Fruit fly (Drosophila melanogaster) whole organism, pupa: ENCODE data around the gene CG5835.

ENCODE experiments used
- CG10348 ChIP-seq: fragments of 200-800 bp; sonication (Bioruptor generic); IDR thresholded peaks from 2 replicates; pipeline ENCODE4 v1.3.6; 2022; ENCODE audit warnings: missing biosample characterization, missing genetic modification characterization
- CG12605 ChIP-seq: fragments of 200-800 bp; sonication (Bioruptor generic); IDR thresholded peaks from 2 replicates; pipeline ENCODE4 v1.3.6; 2022; ENCODE audit warnings: missing biosample characterization, missing genetic modification characterization
- CG13204 ChIP-seq: fragments of 200-800 bp; sonication (Bioruptor generic); optimal IDR thresholded peaks from 2 replicates; lab custom pipeline; 2018; ENCODE audit warnings: missing biosample characterization, mild to moderate bottlenecking, missing genetic modification characterization, moderate library complexity
- CG14655 ChIP-seq: fragments of 200-800 bp; sonication (Bioruptor generic); optimal IDR thresholded peaks from 3 replicates; lab custom pipeline; 2017; ENCODE audit warnings: mild to moderate bottlenecking, missing biosample characterization, missing genetic modification reagents, missing genetic modification characterization
- CG15710 ChIP-seq: fragments of 200-800 bp; sonication (Bioruptor generic); optimal IDR thresholded peaks from 2 replicates; lab custom pipeline; 2018; ENCODE audit warnings: missing biosample characterization, mild to moderate bottlenecking, missing genetic modification characterization, moderate library complexity
- CG17806 ChIP-seq: fragments of 200-800 bp; sonication (Bioruptor generic); optimal IDR thresholded peaks from 2 replicates; lab custom pipeline; 2018; ENCODE audit warnings: missing biosample characterization, mild to moderate bottlenecking, missing genetic modification characterization, moderate library complexity
- CG32121 ChIP-seq: fragments of 200-800 bp; sonication (Bioruptor generic); IDR thresholded peaks from 2 replicates; pipeline ENCODE4 v1.3.6; 2022; ENCODE audit warnings: missing biosample characterization, missing genetic modification characterization
- CG34367 ChIP-seq: fragments of 200-800 bp; sonication (Bioruptor generic); optimal IDR thresholded peaks from 2 replicates; lab custom pipeline; 2018; ENCODE audit warnings: missing biosample characterization, mild to moderate bottlenecking, missing genetic modification characterization
- CG4496 ChIP-seq: fragments of 200-800 bp; sonication (Bioruptor generic); IDR thresholded peaks from 3 replicates; pipeline ENCODE4 v1.3.6; 2022; ENCODE audit warnings: missing biosample characterization, missing genetic modification characterization
- CG8159 ChIP-seq: fragments of 200-800 bp; sonication (Bioruptor generic); optimal IDR thresholded peaks from 3 replicates; lab custom pipeline; 2018; ENCODE audit warnings: missing biosample characterization, mild to moderate bottlenecking, missing genetic modification characterization, moderate library complexity
- CG8301 ChIP-seq: fragments of 200-800 bp; sonication (Bioruptor generic); optimal IDR thresholded peaks from 2 replicates; lab custom pipeline; 2018; ENCODE audit warnings: missing biosample characterization, mild to moderate bottlenecking, missing genetic modification characterization
- CG9948 ChIP-seq: fragments of 200-800 bp; sonication (Bioruptor generic); optimal IDR thresholded peaks from 2 replicates; lab custom pipeline; 2018; ENCODE audit warnings: missing biosample characterization, mild to moderate bottlenecking, missing genetic modification characterization, moderate library complexity
- D1 ChIP-seq: fragments of 200-800 bp; sonication (Bioruptor generic); optimal IDR thresholded peaks from 2 replicates; lab custom pipeline; 2018; ENCODE audit warnings: missing biosample characterization, mild to moderate bottlenecking, missing genetic modification characterization, moderate library complexity
- EcR ChIP-seq: fragments of 200-800 bp; sonication (Bioruptor generic); optimal IDR thresholded peaks from 3 replicates; lab custom pipeline; 2019; ENCODE audit warnings: missing biosample characterization, missing genetic modification characterization, mild to moderate bottlenecking, moderate library complexity, missing genetic modification reagents
- Ets98B ChIP-seq: fragments of 200-800 bp; sonication (Bioruptor generic); IDR thresholded peaks from 2 replicates; pipeline ENCODE4 v1.3.6; 2022; ENCODE audit warnings: missing biosample characterization, missing genetic modification characterization
- Pif1A ChIP-seq: fragments of 200-800 bp; sonication (Bioruptor generic); optimal IDR thresholded peaks from 3 replicates; lab custom pipeline; 2016; ENCODE audit warnings: missing biosample characterization, missing genetic modification characterization
- Pif1B ChIP-seq: fragments of 200-800 bp; sonication (Bioruptor generic); optimal IDR thresholded peaks from 3 replicates; lab custom pipeline; 2016; ENCODE audit warnings: missing biosample characterization, missing genetic modification characterization
- Snoo ChIP-seq: fragments of 200-800 bp; sonication (Bioruptor generic); optimal IDR thresholded peaks from 3 replicates; lab custom pipeline; 2017; ENCODE audit warnings: missing biosample characterization, mild to moderate bottlenecking, missing genetic modification characterization, inconsistent platforms
- fd96Ca ChIP-seq: fragments of 200-800 bp; sonication (Bioruptor generic); IDR thresholded peaks from 3 replicates; pipeline ENCODE4 v1.3.6; 2022; ENCODE audit warnings: missing biosample characterization, missing genetic modification characterization
- gl ChIP-seq: fragments of 200-800 bp; sonication (Bioruptor generic); optimal IDR thresholded peaks from 2 replicates; lab custom pipeline; 2018; ENCODE audit warnings: missing biosample characterization, mild to moderate bottlenecking, missing genetic modification characterization
- rn ChIP-seq: fragments of 200-800 bp; sonication (Bioruptor generic); IDR thresholded peaks from 2 replicates; pipeline ENCODE4 v1.3.6; 2022; ENCODE audit warnings: missing biosample characterization, missing genetic modification characterization

Gene CG5835

DNA sequence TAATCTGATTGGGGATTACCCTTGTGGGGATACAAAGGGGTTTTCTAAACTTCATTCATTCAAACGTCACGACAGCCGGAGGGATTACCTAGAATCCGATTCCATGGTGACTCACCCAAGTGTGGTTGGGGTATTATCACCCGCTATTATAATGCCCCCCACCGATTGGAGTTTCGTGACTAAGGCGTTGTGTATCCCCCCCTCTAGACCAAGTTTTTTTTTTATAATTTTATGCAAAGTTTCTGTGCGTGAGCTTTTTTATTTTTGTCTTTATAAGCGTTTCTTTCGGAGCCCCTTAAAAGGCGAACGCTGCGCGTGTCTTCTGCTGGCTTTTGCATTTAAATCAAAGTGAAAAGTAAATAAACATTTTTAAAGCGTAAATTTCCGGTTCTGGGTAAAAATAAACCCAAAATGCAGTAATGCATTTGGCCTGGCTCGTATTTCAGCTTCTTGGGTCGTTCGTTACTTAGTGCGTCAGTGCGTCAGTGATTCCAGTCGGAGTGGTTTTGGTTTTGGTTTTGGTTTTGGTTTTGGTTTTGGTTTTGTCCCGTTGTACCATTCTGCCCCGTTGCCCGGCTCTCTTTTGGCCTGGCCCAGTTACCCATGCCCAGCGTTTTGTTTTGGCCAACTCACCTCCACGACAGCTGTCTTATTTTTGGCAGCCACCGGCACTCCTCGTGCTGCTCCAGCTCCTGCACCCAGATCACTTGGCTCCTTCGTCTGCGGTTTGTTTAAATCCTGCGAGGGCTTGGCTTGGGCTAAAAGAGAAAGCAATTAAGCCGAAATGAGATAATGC is 2.4 kb downstream of the CG5835 start:
- no peak for TF ChIP-seq CG14655 (GFP tag; lab: Kevin White, UChicago)
- TF ChIP-seq CG8159: no peak
- TF ChIP-seq Pif1B (GFP tag; lab: Kevin White, UChicago): no peak
- TF ChIP-seq rn: no peak
- no peak for TF ChIP-seq CG15710 (tag; lab: Kevin White, UChicago)
- no peak for TF ChIP-seq Ets98B (GFP tag; lab: Robert Waterston, UW)
- no peak for TF ChIP-seq fd96Ca (GFP tag; lab: Robert Waterston, UW)

DNA sequence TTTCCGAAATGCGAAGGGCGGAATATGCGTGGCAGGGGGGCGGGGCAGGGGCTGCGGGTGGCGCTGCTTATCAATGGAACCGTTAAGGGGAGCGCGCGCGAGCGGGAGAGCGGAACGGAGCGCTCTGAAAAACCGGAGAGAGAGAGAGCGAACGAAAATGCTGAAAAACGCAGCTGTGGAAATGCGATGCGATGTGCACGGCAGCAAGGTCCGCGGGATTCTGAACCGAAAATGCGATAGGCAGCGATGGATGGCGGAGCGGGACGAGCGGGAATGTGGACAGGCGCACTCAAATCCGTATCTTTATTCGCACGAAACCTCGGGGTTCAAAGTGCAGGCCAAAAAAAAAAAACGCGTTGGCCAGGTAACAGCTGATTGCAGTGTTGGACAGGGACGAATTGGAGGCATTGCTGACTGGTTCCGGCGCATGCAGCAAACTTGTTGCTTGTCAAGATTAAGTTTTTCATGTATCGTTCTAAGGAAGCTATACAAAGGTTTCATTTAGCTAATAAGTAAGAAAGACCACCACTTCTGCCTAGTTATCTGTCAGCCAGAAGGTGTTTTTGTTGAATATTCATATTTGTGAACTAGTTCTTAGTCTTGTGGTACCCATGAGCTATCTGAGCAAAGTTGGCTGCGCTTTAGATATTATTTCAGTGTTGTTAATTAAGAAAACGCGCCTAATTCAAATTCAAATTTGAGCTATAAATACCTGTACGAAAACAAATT is 5.8 kb downstream of the CG5835 start, which contains the start of gene Ppcs:
Gene Ppcs (minus strand): TSS at position 400 of the 729 bp plus-strand sequence.
- TF ChIP-seq CG8301: peak; percentile 76
- TF ChIP-seq EcR: peak; percentile 27
- TF ChIP-seq fd96Ca (GFP tag; lab: Robert Waterston, UW): peak; percentile 74
- peak; percentile 82 for TF ChIP-seq CG32121 (GFP tag; lab: Robert Waterston, UW)
- peak; percentile 89 for TF ChIP-seq CG12605 (GFP tag; lab: Robert Waterston, UW)
- TF ChIP-seq CG4496: peak; percentile 90
- TF ChIP-seq rn: no peak
- TF ChIP-seq CG10348 (GFP tag; lab: Robert Waterston, UW): 0 out of 2 replicates have a peak, but pooled peaks have one; percentile 7
- TF ChIP-seq CG14655 (GFP tag; lab: Kevin White, UChicago): peak; percentile 82
- peak; percentile 92 for TF ChIP-seq CG13204
- TF ChIP-seq gl: peak; percentile 94
- peak; percentile 40 for TF ChIP-seq CG17806 (tag; lab: Kevin White, UChicago)
- TF ChIP-seq CG15710 (tag; lab: Kevin White, UChicago): peak; percentile 48
- TF ChIP-seq CG9948: peak; percentile 37
- TF ChIP-seq Pif1B (GFP tag; lab: Kevin White, UChicago): peak; percentile 84
- peak; percentile 87 for TF ChIP-seq Pif1A
- peak; percentile 81; the same call in 1 of the 2 replicates for TF ChIP-seq Ets98B (GFP tag; lab: Robert Waterston, UW)
- TF ChIP-seq CG34367: peak; percentile 40
- TF ChIP-seq CG8159: peak; percentile 63
- TF ChIP-seq D1: no peak
- peak; percentile 77 for TF ChIP-seq Snoo (tag; lab: Kevin White, UChicago)

DNA sequence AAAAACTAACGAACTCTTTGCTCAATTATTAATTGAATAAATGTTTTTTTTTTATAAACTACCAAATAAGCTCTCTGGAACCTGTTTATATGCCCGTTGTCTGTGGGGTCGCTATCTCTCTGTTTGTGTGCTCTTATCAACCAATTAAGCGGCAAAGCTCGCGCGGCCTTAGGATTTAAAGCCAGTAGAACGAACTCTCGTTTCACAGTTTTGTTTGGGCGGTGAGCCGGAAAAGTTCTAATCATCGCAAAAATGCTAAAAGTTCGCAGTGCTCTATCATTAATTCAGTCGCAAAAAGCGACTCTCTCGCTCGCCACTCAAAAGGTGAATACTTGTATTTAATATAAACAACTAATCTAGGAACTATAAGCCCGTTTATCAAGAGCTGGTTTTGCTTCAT is 18.5 kb downstream of the CG5835 start, which contains the start of gene Cyp12a4:
Gene Cyp12a4 (plus strand): TSS at position 202 of the 400 bp plus-strand sequence.
- TF ChIP-seq CG8159 (no peak), rn (no peak), CG17806 (tag; lab: Kevin White, UChicago) (no peak), fd96Ca (GFP tag; lab: Robert Waterston, UW) (no peak), CG9948 (no peak), CG12605 (GFP tag; lab: Robert Waterston, UW) (no peak), CG14655 (GFP tag; lab: Kevin White, UChicago) (no peak), Pif1B (GFP tag; lab: Kevin White, UChicago) (no peak), D1 (no peak)

DNA sequence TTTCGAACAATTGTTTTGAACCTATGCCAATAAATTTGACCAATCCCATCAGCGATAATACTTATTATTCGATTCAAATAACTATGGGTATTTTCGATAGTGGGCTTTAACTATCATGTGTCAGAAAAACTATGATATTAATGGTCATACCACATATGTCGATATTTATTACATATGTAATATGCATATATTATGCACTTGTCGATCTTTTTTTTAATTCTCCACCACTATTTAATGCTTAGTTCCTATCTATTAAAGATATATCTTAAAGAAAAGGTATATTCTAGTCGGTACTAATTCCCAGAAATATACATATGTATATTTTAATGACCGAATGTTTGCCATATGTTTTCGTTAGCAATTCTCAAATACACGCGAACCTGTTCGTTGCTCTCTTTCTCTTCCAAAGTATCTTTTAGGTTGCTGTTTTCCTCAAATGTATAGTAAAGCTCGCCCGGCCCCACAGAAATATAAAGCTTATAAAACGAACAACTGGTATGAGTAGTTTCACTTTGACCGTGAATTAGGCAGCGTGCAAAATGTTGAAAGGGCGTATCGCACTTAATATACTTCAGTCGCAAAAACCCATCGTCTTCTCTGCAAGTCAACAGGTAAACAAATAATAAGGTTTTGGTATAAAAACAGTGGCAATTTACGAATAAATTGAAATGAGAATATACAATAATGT is 21.2 kb downstream of the CG5835 start, which contains the start of gene Cyp12a5:
Gene Cyp12a5 (plus strand): TSS at position 503 of the 688 bp plus-strand sequence.
- TF ChIP-seq Pif1B (GFP tag; lab: Kevin White, UChicago) (no peak), CG9948 (no peak), CG32121 (GFP tag; lab: Robert Waterston, UW) (no peak), CG34367 (no peak), CG12605 (GFP tag; lab: Robert Waterston, UW) (no peak)

DNA sequence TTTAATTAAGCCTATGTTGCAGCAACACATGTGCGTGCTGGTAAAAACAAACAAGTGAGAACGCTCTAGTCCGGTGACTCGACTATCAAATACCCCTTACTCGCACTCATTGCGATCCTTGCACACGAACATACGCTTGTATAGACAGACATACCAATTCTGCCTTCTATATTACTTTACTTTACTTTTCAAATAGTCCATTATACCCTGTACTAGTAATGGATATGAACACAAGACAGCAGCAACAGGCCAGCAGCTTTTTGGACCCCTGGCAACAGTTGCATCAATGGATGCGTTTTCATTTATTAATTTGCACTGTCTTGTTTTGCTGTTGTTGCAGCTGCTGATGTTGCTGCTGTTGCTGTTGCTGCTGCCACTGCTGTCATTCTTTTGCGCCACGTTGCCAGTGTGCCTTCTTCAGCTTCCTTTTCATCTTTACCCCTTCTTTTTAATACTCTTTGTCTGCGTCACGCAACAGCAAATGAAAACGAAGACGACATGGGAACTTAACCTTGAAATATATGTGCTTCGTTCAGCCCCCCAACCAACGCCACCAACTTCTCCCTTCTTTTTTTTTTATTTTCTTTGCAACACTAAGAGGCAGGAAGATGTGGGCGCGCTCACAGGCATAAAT is 34.9 kb downstream of the CG5835 start:
- TF ChIP-seq CG17806 (tag; lab: Kevin White, UChicago) (peak; percentile 86), CG8159 (peak; percentile 84), Snoo (tag; lab: Kevin White, UChicago) (peak; percentile 78), fd96Ca (GFP tag; lab: Robert Waterston, UW) (peak; percentile 95), rn (peak; percentile 74), CG9948 (peak; percentile 83), CG12605 (GFP tag; lab: Robert Waterston, UW) (peak; percentile 90), Pif1B (GFP tag; lab: Kevin White, UChicago) (peak; percentile 87), EcR (peak; percentile 62), CG13204 (peak; percentile 56), CG34367 (peak; percentile 84), CG10348 (GFP tag; lab: Robert Waterston, UW) (peak; percentile 44), gl (peak; percentile 71), Ets98B (GFP tag; lab: Robert Waterston, UW) (peak; percentile 88), CG14655 (GFP tag; lab: Kevin White, UChicago) (peak; percentile 82), CG8301 (peak; percentile 71), CG4496 (peak; percentile 95), CG32121 (GFP tag; lab: Robert Waterston, UW) (peak; percentile 89), Pif1A (peak; percentile 89), CG15710 (tag; lab: Kevin White, UChicago) (peak; percentile 85), D1 (peak; percentile 28)
